Fruit fly (Drosophila melanogaster): ENCODE results near the gene CG5412.

The CG5412 gene

DNA sequence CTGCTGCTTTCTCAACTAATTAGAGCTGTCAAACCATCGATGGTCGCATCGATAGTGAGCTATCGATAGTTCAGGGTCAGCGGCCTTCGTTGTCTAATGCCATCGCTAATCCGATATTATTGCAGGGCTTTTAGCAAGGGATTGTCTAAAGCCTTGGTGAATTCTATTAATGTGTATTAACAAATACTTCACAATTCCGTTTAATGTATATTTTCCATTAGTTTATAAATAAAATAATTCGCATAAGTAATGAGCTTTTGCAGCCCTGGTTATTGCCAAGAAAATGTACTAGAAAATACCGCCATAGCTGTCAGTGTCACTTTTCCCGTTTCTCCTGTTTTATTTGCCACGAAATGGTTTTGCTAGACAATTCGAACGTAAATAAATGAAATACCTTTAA lies 3.0 kb downstream of the CG5412 start, which contains the start of the genes EloB and Srp14 (continued):
- TF ChIP-seq ab (GFP tag; optimal IDR thresholded peaks at IDR 0.05) (no peak), CG13624 (GFP tag; optimal IDR thresholded peaks at IDR 0.05) (peak; percentile 84), CG15514 (GFP tag; optimal IDR thresholded peaks at IDR 0.05) (peak; percentile 81), CG32772 (GFP tag; IDR thresholded peaks at IDR 0.05) (peak; percentile 53), corto (GFP tag; optimal IDR thresholded peaks at IDR 0.05) (no peak), fu2 (GFP tag; optimal IDR thresholded peaks at IDR 0.05) (peak; percentile 73), crp (GFP tag; optimal IDR thresholded peaks at IDR 0.05) (peak in 1 of 2 experiments; percentile 27), zen (tag; optimal IDR thresholded peaks at IDR 0.05) (peak; percentile 85), crol (GFP tag; IDR thresholded peaks at IDR 0.05) (peak; percentile 52; the same call in 1 of the 2 replicates), Hand (GFP tag; optimal IDR thresholded peaks at IDR 0.05) (peak; percentile 16), ERR (GFP tag; optimal IDR thresholded peaks at IDR 0.05) (peak; percentile 68), CG11504 (tag; optimal IDR thresholded peaks at IDR 0.05) (no peak), slbo (GFP tag; IDR thresholded peaks at IDR 0.05) (peak; percentile 89), Myb (GFP tag; optimal IDR thresholded peaks at IDR 0.05) (peak; percentile 37), CG5180 (GFP tag; optimal IDR thresholded peaks at IDR 0.05) (no peak), Dip3 (GFP tag; optimal IDR thresholded peaks at IDR 0.05) (peak; percentile 78), Dp (GFP tag; optimal IDR thresholded peaks at IDR 0.05) (peak; percentile 44), tio (GFP tag; optimal IDR thresholded peaks at IDR 0.05) (no peak), gfzf (GFP tag; optimal IDR thresholded peaks at IDR 0.05) (peak; percentile 78), NfI (GFP tag; optimal IDR thresholded peaks at IDR 0.05) (peak; percentile 77), chinmo (GFP tag; IDR thresholded peaks at IDR 0.05; ENCODE audit: partially characterized antibody) (peak; percentile 92), CG31224 (GFP tag; IDR thresholded peaks at IDR 0.05) (peak; percentile 20; the same call in 1 of the 2 replicates), CG4707 (GFP tag; optimal IDR thresholded peaks at IDR 0.05) (peak; percentile 35), Lpt (GFP tag; optimal IDR thresholded peaks at IDR 0.05) (no peak), CG11560 (tag; IDR thresholded peaks at IDR 0.05) (peak; percentile 51; the same call in 1 of the 3 replicates), CG4730 (GFP tag; IDR thresholded peaks at IDR 0.05) (peak; percentile 48; the same call in 1 of the 2 replicates), lilli (GFP tag; optimal IDR thresholded peaks at IDR 0.05) (peak; percentile 94), Doc3 (GFP tag; IDR thresholded peaks at IDR 0.05; ENCODE audit: partially characterized antibody) (peak; percentile 97), Aef1 (GFP tag; IDR thresholded peaks at IDR 0.05) (peak; percentile 66), HmgD (GFP tag; optimal IDR thresholded peaks at IDR 0.05) (peak; percentile 49), pan (optimal IDR thresholded peaks at IDR 0.05) (no peak), pan (GFP tag; optimal IDR thresholded peaks at IDR 0.05 in 1 of 2, IDR thresholded peaks at IDR 0.05 in 1 of 2) (peak in 1 of 2 experiments; percentile 70), grau (tag; optimal IDR thresholded peaks at IDR 0.05) (peak; percentile 84), Camta (GFP tag; optimal IDR thresholded peaks at IDR 0.05) (peak; percentile 77), CG7271 (tag; optimal IDR thresholded peaks at IDR 0.05) (no peak), chif (GFP tag; optimal IDR thresholded peaks at IDR 0.05) (peak; percentile 67 to 71), gsb (GFP tag; IDR thresholded peaks at IDR 0.05) (0 out of 2 replicates have a peak, but pooled peaks have one; percentile 18), Antp (GFP tag; optimal IDR thresholded peaks at IDR 0.05) (peak; percentile 83), CG6689 (GFP tag; IDR thresholded peaks at IDR 0.05) (peak; percentile 71), CG18011 (GFP tag; optimal IDR thresholded peaks at IDR 0.05) (peak; percentile 66), Tbp (GFP tag; optimal IDR thresholded peaks at IDR 0.05) (no peak), Sry-δ (GFP tag; optimal IDR thresholded peaks at IDR 0.05) (peak; percentile 99), D (optimal IDR thresholded peaks at IDR 0.05) (no peak), D (GFP tag; optimal IDR thresholded peaks at IDR 0.05) (peak; percentile 24), Dad (GFP tag; optimal IDR thresholded peaks at IDR 0.05) (peak; percentile 81), CG6654 (GFP tag; optimal IDR thresholded peaks at IDR 0.05) (no peak), fd64A (GFP tag; optimal IDR thresholded peaks at IDR 0.05) (no peak), slou (GFP tag; optimal IDR thresholded peaks at IDR 0.05) (peak; percentile 73), mld (GFP tag; IDR thresholded peaks at IDR 0.05; ENCODE audit: partially characterized antibody) (peak; percentile 92), her (GFP tag; optimal IDR thresholded peaks at IDR 0.05) (peak; percentile 65), CG3838 (GFP tag; optimal IDR thresholded peaks at IDR 0.05) (peak; percentile 68)

Measured in whole organism, embryonic.